Worm (Caenorhabditis elegans) whole organism, L4/young adult: ENCODE measurements around the gene fbxb-61.

Source experiments
- W03F9.2 ChIP-seq: fragments of 150-350 bp; optimal IDR thresholded peaks from 2 replicates; lab custom pipeline; 2014; ENCODE audit warnings: missing biosample characterization, missing genetic modification characterization
- him-1 ChIP-seq: sonication (generic microtip); optimal IDR thresholded peaks from 2 replicates; lab custom pipeline; 2016; ENCODE audit warnings: missing genotype, missing genetic modification reagents, missing genetic modification characterization, missing compliant biosample characterization

DNA sequence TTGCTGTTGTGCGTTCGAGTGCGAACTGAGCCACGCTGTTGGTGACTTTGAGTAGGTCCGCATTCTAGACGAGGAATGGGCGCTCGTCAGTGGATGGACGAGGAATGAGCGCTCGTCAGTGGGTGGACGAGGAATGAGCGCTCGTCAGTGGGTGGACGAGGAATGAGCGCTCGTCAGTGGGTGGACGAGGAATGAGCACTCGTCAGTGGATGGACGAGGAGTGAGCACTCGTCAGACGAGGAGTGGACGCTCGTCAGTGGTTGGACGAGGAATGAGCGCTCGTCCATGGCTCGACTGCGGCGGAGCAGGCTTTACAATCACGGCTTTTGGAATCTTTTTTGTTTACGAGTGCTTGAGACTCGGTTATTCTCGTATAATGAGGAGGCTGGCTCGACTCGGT lies 25.4 kb upstream of the fbxb-61 start:
- TF ChIP-seq him-1 (tag; lab: Kevin White, UChicago) (no peak), W03F9.2 (tag; lab: Kevin White, UChicago) (no peak)
